Worm (Caenorhabditis elegans) whole organism, L2 larva: ENCODE data around the gene AC3.12.

Source experiments
- aly-2 ChIP-seq: fragments of 150-350 bp; optimal IDR thresholded peaks from 2 replicates; lab custom pipeline; 2014; ENCODE audit warnings: missing biosample characterization, missing genetic modification characterization
- mab-5 ChIP-seq: fragments of 150-350 bp; optimal IDR thresholded peaks from 2 replicates; lab custom pipeline; 2014; ENCODE audit warnings: missing biosample characterization, missing genetic modification characterization
- mdl-1 ChIP-seq, 2 experiments: fragments of 150-350 bp in 1 of 2; sonication (generic microtip) in 1 of 2; optimal IDR thresholded peaks; 2 replicates each; lab custom pipeline; 2017; ENCODE audit warnings: missing biosample characterization in 2 of 2, missing genetic modification characterization in 2 of 2
- nhr-237 ChIP-seq: fragments of 150-350 bp; optimal IDR thresholded peaks from 2 replicates; lab custom pipeline; 2014; ENCODE audit warnings: missing biosample characterization, missing genetic modification characterization
- skn-1 ChIP-seq: sonication (generic microtip); optimal IDR thresholded peaks from 2 replicates; lab custom pipeline; 2017; ENCODE audit warnings: missing biosample characterization, missing genetic modification characterization

DNA sequence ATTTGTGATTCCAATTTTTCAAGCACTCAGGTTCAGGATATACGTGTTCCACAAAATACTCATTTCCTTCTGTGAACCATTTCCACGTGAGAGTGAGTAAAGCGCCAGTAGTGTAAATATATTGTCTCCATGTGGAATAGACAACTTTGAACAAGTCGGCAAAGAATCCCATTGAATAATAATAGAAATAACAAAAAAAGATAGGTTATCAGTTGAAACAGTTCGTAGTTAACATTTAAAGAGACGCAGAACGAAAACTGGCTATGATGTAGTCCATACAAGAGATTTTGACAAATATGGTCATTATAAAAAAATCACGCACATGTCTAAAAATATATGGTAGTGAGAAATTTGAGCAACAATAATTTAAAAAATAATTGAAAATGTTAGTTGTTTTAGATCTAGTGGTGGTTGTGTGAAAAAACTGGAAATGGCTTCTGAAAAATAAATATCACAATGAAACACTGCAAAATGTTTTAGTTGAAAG lies 21.7 kb downstream of the AC3.12 start, which contains the start of gene ceeh-2:
- TF ChIP-seq skn-1 (tag; lab: Kevin White, UChicago) (no peak), mab-5 (no peak), aly-2 (tag; lab: Kevin White, UChicago) (no peak), mdl-1 (tag; optimal IDR thresholded peaks at IDR 0.05; lab: Kevin White, UChicago) (no peak), nhr-237 (no peak)
